Worm (Caenorhabditis elegans) whole organism, early embryonic: ENCODE data around the gene acly-2.

ENCODE experiments used
- aly-1 ChIP-seq: sonication (generic microtip); optimal IDR thresholded peaks from 2 replicates; lab custom pipeline; 2016; ENCODE audit warnings: missing genetic modification characterization, missing compliant biosample characterization
- ama-1 ChIP-seq: fragments of 150-350 bp; optimal IDR thresholded peaks from 2 replicates; lab custom pipeline; 2014
- ceh-13 ChIP-seq: fragments of 200-800 bp; sonication (Bioruptor generic); optimal IDR thresholded peaks from 2 replicates; lab custom pipeline; 2018; ENCODE audit warnings: mild to moderate bottlenecking, missing genetic modification characterization, missing compliant biosample characterization
- flt-1 ChIP-seq: fragments of 200-800 bp; sonication (Bioruptor generic); IDR thresholded peaks from 2 replicates; pipeline ENCODE4 v1.3.6; 2022; ENCODE audit warnings: missing genetic modification characterization, missing compliant biosample characterization
- hnd-1 ChIP-seq: sonication (generic microtip); optimal IDR thresholded peaks from 2 replicates; lab custom pipeline; 2016; ENCODE audit warnings: missing genetic modification characterization, missing compliant biosample characterization
- scrt-1 ChIP-seq: fragments of 200-800 bp; sonication (Bioruptor generic); IDR thresholded peaks from 2 replicates; pipeline ENCODE4 v1.3.6; 2022; ENCODE audit warnings: missing genetic modification characterization, missing compliant biosample characterization

DNA sequence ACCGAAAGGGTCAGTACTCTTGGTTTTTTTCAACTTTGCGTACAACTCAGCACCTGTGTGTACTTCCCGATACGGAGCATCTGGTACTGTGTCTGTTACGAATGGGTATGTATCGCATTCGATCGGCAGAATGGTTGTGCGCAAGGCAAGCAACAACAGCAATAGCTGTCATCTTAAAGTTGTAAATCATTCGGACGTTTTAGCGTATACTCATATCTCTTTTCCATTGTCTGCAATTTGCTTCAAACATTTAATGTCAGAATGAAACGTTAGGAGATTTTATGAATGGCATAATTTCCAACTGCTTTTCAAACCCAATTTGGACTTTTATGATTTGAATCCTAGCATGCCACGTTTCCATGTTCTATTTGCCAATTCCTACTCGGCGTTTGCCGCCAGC, 40.8 kb downstream of the acly-2 start:
- TF ChIP-seq ceh-13 (GFP tag; lab: Kevin White, UChicago) = no peak
- no peak for TF ChIP-seq ama-1 (lab: Kevin White, UChicago)
- TF ChIP-seq flt-1 = no peak
- TF ChIP-seq aly-1 (tag; lab: Kevin White, UChicago) = no peak
- TF ChIP-seq hnd-1 (tag; lab: Kevin White, UChicago) = no peak
- no peak for TF ChIP-seq scrt-1 (GFP tag; lab: Robert Waterston, UW)
